Worm (Caenorhabditis elegans) whole organism, L4 larva: ENCODE measurements around the gene tbx-11.

ENCODE experiments used
- F37D6.2 ChIP-seq: sonication (generic microtip); optimal IDR thresholded peaks from 2 replicates; lab custom pipeline; 2016; ENCODE audit warnings: mild to moderate bottlenecking, missing genetic modification characterization, missing compliant biosample characterization
- ZK337.2 ChIP-seq: fragments of 200-800 bp; sonication (Bioruptor generic); IDR thresholded peaks from 2 replicates; pipeline ENCODE4 v1.3.6; 2022; ENCODE audit warnings: missing genetic modification reagents, missing genetic modification characterization, missing compliant biosample characterization
- aha-1 ChIP-seq: fragments of 150-350 bp; peaks from one replicate; lab custom pipeline; 2014; ENCODE audit warnings: missing biosample characterization, missing genetic modification characterization
- aly-2 ChIP-seq: sonication (generic microtip); optimal IDR thresholded peaks from 2 replicates; lab custom pipeline; 2018; ENCODE audit warnings: missing biosample characterization, missing genetic modification characterization
- attf-4 ChIP-seq: sonication (generic microtip); optimal IDR thresholded peaks from 3 replicates; lab custom pipeline; 2017; ENCODE audit warnings: missing biosample characterization, missing genetic modification characterization
- ceh-20 ChIP-seq: fragments of 200-800 bp; sonication (Bioruptor generic); IDR thresholded peaks from 2 replicates; pipeline ENCODE4 v1.3.6; 2022; ENCODE audit warnings: missing genetic modification reagents, missing genetic modification characterization, missing compliant biosample characterization
- ceh-28 ChIP-seq: fragments of 150-350 bp; optimal IDR thresholded peaks from 2 replicates; lab custom pipeline; 2014; ENCODE audit warnings: missing biosample characterization, missing genetic modification reagents, missing genetic modification characterization
- ceh-32 ChIP-seq: sonication (generic microtip); optimal IDR thresholded peaks from 2 replicates; lab custom pipeline; 2016; ENCODE audit warnings: mild to moderate bottlenecking, missing genetic modification characterization, missing compliant biosample characterization; ENCODE audit not compliant: poor library complexity
- ctbp-1 ChIP-seq: fragments of 200-800 bp; sonication (Bioruptor generic); IDR thresholded peaks from 2 replicates; pipeline ENCODE4 v1.3.6; 2022; ENCODE audit warnings: missing genetic modification reagents, missing genetic modification characterization, missing compliant biosample characterization
- duxl-1 ChIP-seq: sonication (generic microtip); optimal IDR thresholded peaks from 2 replicates; lab custom pipeline; 2016; ENCODE audit warnings: mild to moderate bottlenecking, missing genetic modification characterization, moderate library complexity, missing compliant biosample characterization; ENCODE audit not compliant: poor library complexity
- egl-27 ChIP-seq: sonication (generic microtip); optimal IDR thresholded peaks from 3 replicates; lab custom pipeline; 2017; ENCODE audit warnings: missing biosample characterization, missing genetic modification reagents, missing genetic modification characterization
- hlh-11 ChIP-seq: fragments of 200-800 bp; sonication (Bioruptor generic); optimal IDR thresholded peaks from 2 replicates; lab custom pipeline; 2018; ENCODE audit warnings: mild to moderate bottlenecking, missing genetic modification characterization, missing compliant biosample characterization
- hlh-30 ChIP-seq: sonication (generic microtip); optimal IDR thresholded peaks from 2 replicates; lab custom pipeline; 2017; ENCODE audit warnings: antibody characterized with exemption, mild to moderate bottlenecking, missing genetic modification characterization, missing compliant biosample characterization; ENCODE audit not compliant: insufficient read depth
- hmg-1.1 ChIP-seq: fragments of 200-800 bp; sonication (Bioruptor generic); IDR thresholded peaks from 2 replicates; pipeline ENCODE4 v1.3.6; 2022; ENCODE audit warnings: missing genetic modification reagents, missing genetic modification characterization, missing compliant biosample characterization
- lin-38 ChIP-seq: fragments of 200-800 bp; sonication (Bioruptor generic); IDR thresholded peaks from 2 replicates; pipeline ENCODE4 v1.3.6; 2022; ENCODE audit warnings: missing genetic modification reagents, missing genetic modification characterization, missing compliant biosample characterization
- lsy-2 ChIP-seq, 2 experiments: fragments of 150-350 bp in 1 of 2; sonication (generic microtip) in 1 of 2; optimal IDR thresholded peaks; 2 replicates each; lab custom pipeline; 2014 to 2017; ENCODE audit warnings: missing biosample characterization in 2 of 2, missing genetic modification characterization in 2 of 2
- mdl-1 ChIP-seq, 2 experiments: fragments of 150-350 bp in 1 of 2; sonication (generic microtip) in 1 of 2; optimal IDR thresholded peaks; 2 replicates each; lab custom pipeline; 2014 to 2017; ENCODE audit warnings: missing biosample characterization in 2 of 2, missing genetic modification characterization in 2 of 2
- mep-1 ChIP-seq: fragments of 150-350 bp; sonication (generic microtip); optimal IDR thresholded peaks from 3 replicates; lab custom pipeline; 2014; ENCODE audit warnings: missing biosample characterization, missing genetic modification characterization
- nhr-237 ChIP-seq: sonication (generic microtip); optimal IDR thresholded peaks from 2 replicates; lab custom pipeline; 2017; ENCODE audit warnings: missing biosample characterization, missing genetic modification characterization
- pha-4 ChIP-seq, 2 experiments: fragments of 150-350 bp in 1 of 2; fragments of 200-800 bp in 1 of 2; sonication (Bioruptor generic) in 1 of 2; IDR thresholded peaks in 1 of 2; optimal IDR thresholded peaks in 1 of 2; 2 replicates each; pipeline versions ENCODE4 v1.3.6 to Lab custom; 2014 to 2022; ENCODE audit warnings: missing genetic modification characterization in 2 of 2, missing genetic modification reagents in 2 of 2, missing biosample characterization in 1 of 2, missing compliant biosample characterization in 1 of 2
- rbr-2 ChIP-seq: sonication (generic microtip); optimal IDR thresholded peaks from 2 replicates; lab custom pipeline; 2016; ENCODE audit warnings: missing genotype, missing genetic modification characterization, missing compliant biosample characterization
- set-16 ChIP-seq: fragments of 200-800 bp; sonication (Bioruptor generic); IDR thresholded peaks from 2 replicates; pipeline ENCODE4 v1.3.6; 2022; ENCODE audit warnings: missing genetic modification reagents, missing genetic modification characterization, missing compliant biosample characterization
- snpc-4 ChIP-seq: fragments of 150-350 bp; optimal IDR thresholded peaks from 2 replicates; lab custom pipeline; 2014; ENCODE audit warnings: missing biosample characterization, missing genetic modification characterization
- unc-39 ChIP-seq: sonication (generic microtip); optimal IDR thresholded peaks from 2 replicates; lab custom pipeline; 2017; ENCODE audit warnings: missing biosample characterization, missing genetic modification characterization
- unc-62 ChIP-seq, 3 experiments: fragments of 150-350 bp in 1 of 3; sonication (generic microtip); optimal IDR thresholded peaks in 2 of 3; peaks in 1 of 3; 1 replicate in 1 of 3; 2 replicates in 2 of 3; lab custom pipeline; 2014 to 2017; ENCODE audit warnings: missing biosample characterization in 3 of 3, missing genetic modification characterization in 3 of 3, missing genetic modification reagents in 3 of 3, missing genotype in 1 of 3
- ztf-11 ChIP-seq: fragments of 150-350 bp; optimal IDR thresholded peaks from 2 replicates; lab custom pipeline; 2014; ENCODE audit warnings: missing biosample characterization, missing genetic modification characterization

tbx-11 gene

ce11 chrIII:5999629-6000028, 47.2 kb downstream of the tbx-11 start:
- no peak for TF ChIP-seq pha-4 (GFP tag; IDR thresholded peaks at IDR 0.05; lab: Robert Waterston, UW)
- TF ChIP-seq pha-4 (tag; optimal IDR thresholded peaks at IDR 0.05; lab: Kevin White, UChicago), result no peak
- peak; percentile 2 for TF ChIP-seq F37D6.2 (tag; lab: Kevin White, UChicago)
- no peak for TF ChIP-seq ztf-11 (tag; lab: Kevin White, UChicago)
- no peak for TF ChIP-seq ceh-20 (GFP tag; lab: Robert Waterston, UW)
- peak in 1 of 2 experiments; percentile 34 for TF ChIP-seq mdl-1 (tag; optimal IDR thresholded peaks at IDR 0.05; lab: Kevin White, UChicago)
- TF ChIP-seq lin-38 (GFP tag; lab: Robert Waterston, UW), result no peak
- TF ChIP-seq duxl-1 (tag; lab: Kevin White, UChicago), result no peak
- TF ChIP-seq hmg-1.1 (GFP tag; lab: Robert Waterston, UW), result peak; percentile 31; the same call in 1 of the 2 replicates
- peak; percentile 99 for TF ChIP-seq aha-1 (tag; lab: Kevin White, UChicago)
- no peak for TF ChIP-seq ceh-32 (tag; lab: Kevin White, UChicago)
- TF ChIP-seq hlh-30 (tag; lab: Kevin White, UChicago), result peak; percentile 46
- peak in 1 of 2 experiments; percentile 38 for TF ChIP-seq unc-62 (GFP tag; optimal IDR thresholded peaks at IDR 0.05 in 1 of 2; lab: Kevin White, UChicago)
- no peak for TF ChIP-seq unc-62 (tag; optimal IDR thresholded peaks at IDR 0.05; lab: Kevin White, UChicago)
- TF ChIP-seq ceh-28 (tag; lab: Kevin White, UChicago), result no peak
- no peak for TF ChIP-seq nhr-237
- peak; percentile 54 for TF ChIP-seq mep-1 (tag; lab: Kevin White, UChicago)
- TF ChIP-seq snpc-4 (tag; lab: Kevin White, UChicago), result no peak
- peak; percentile 70; the same call in 1 of the 2 replicates for TF ChIP-seq ctbp-1
- peak; percentile 11 for TF ChIP-seq rbr-2 (tag; lab: Kevin White, UChicago)
- TF ChIP-seq unc-39 (tag; lab: Kevin White, UChicago), result peak; percentile 33
- TF ChIP-seq hlh-11 (tag; lab: Kevin White, UChicago), result peak; percentile 7
- TF ChIP-seq attf-4 (tag; lab: Kevin White, UChicago), result no peak
- TF ChIP-seq lsy-2 (tag; optimal IDR thresholded peaks at IDR 0.05; lab: Kevin White, UChicago), result peak in 1 of 2 experiments; percentile 46
- TF ChIP-seq aly-2 (tag; lab: Kevin White, UChicago), result no peak
- no peak for TF ChIP-seq ZK337.2 (GFP tag; lab: Robert Waterston, UW)
- TF ChIP-seq egl-27 (tag; lab: Kevin White, UChicago), result no peak

- TF ChIP-seq set-16 (GFP tag; lab: Robert Waterston, UW) (0 out of 2 replicates have a peak, but pooled peaks have one; percentile 31), hlh-30 (tag; lab: Kevin White, UChicago) (peak; percentile 30), duxl-1 (tag; lab: Kevin White, UChicago) (no peak), ctbp-1 (0 out of 2 replicates have a peak, but pooled peaks have one; percentile 8)
These were observed 48.1 kb downstream of the tbx-11 start for ce11 chrIII:5998640-5999039.
